Worm (Caenorhabditis elegans) whole organism, young adult: ENCODE data around the gene oig-8.

ENCODE experiments used
- aptf-2 ChIP-seq: fragments of 200-800 bp; sonication (Bioruptor generic); conservative IDR thresholded peaks from 2 replicates; pipeline ENCODE4 v1.3.6; 2022; ENCODE audit warnings: missing genetic modification reagents, missing genetic modification characterization, missing compliant biosample characterization
- atf-7 ChIP-seq: sonication (generic microtip); optimal IDR thresholded peaks from 2 replicates; lab custom pipeline; 2017; ENCODE audit warnings: mild to moderate bottlenecking, missing genetic modification characterization, missing compliant biosample characterization
- fkh-3 ChIP-seq: sonication (generic microtip); optimal IDR thresholded peaks from 2 replicates; lab custom pipeline; 2016; ENCODE audit warnings: mild to moderate bottlenecking, missing genetic modification characterization, missing compliant biosample characterization
- lin-26 ChIP-seq: fragments of 200-800 bp; sonication (Bioruptor generic); IDR thresholded peaks from 2 replicates; pipeline ENCODE4 v1.3.6; 2022; ENCODE audit warnings: missing genetic modification reagents, missing genetic modification characterization, missing compliant biosample characterization
- madf-6 ChIP-seq: fragments of 200-800 bp; sonication (Bioruptor generic); IDR thresholded peaks from 2 replicates; pipeline ENCODE4 v1.3.6; 2022; ENCODE audit warnings: missing genetic modification reagents, missing genetic modification characterization, missing compliant biosample characterization
- madf-8 ChIP-seq: fragments of 200-800 bp; sonication (Bioruptor generic); conservative IDR thresholded peaks from 2 replicates; pipeline ENCODE4 v1.3.6; 2022; ENCODE audit warnings: missing genetic modification reagents, missing genetic modification characterization, missing compliant biosample characterization
- nhr-27 ChIP-seq: fragments of 200-800 bp; sonication (Bioruptor generic); optimal IDR thresholded peaks from 2 replicates; lab custom pipeline; 2018; ENCODE audit warnings: mild to moderate bottlenecking, missing genetic modification characterization, moderate library complexity, missing compliant biosample characterization
- snpc-4 ChIP-seq, 5 experiments: fragments of 150-350 bp in 1 of 5; sonication (generic microtip) in 4 of 5; optimal IDR thresholded peaks; 2 replicates each; lab custom pipeline; 2014 to 2018; ENCODE audit warnings: missing genetic modification characterization in 5 of 5, missing biosample characterization in 3 of 5, antibody characterized with exemption in 2 of 5, mild to moderate bottlenecking in 2 of 5, missing compliant biosample characterization in 2 of 5, missing genotype in 2 of 5, moderate library complexity in 2 of 5, missing genetic modification reagents in 1 of 5
- ztf-6 ChIP-seq: fragments of 200-800 bp; sonication (Bioruptor generic); IDR thresholded peaks from 2 replicates; pipeline ENCODE4 v1.3.6; 2022; ENCODE audit warnings: missing genetic modification reagents, missing genetic modification characterization, missing compliant biosample characterization

- TF ChIP-seq snpc-4 (GFP tag; optimal IDR thresholded peaks at IDR 0.05; lab: Kevin White, UChicago) (no peak), snpc-4 (tag; optimal IDR thresholded peaks at IDR 0.05; lab: Kevin White, UChicago) (no peak), atf-7 (tag; lab: Kevin White, UChicago) (no peak), madf-6 (no peak), fkh-3 (tag; lab: Kevin White, UChicago) (no peak), ztf-6 (GFP tag; lab: Robert Waterston, UW) (no peak), aptf-2 (GFP tag; lab: Robert Waterston, UW) (no peak), madf-8 (GFP tag; lab: Robert Waterston, UW) (no peak), lin-26 (no peak), nhr-27 (tag; lab: Kevin White, UChicago) (no peak)
These were observed 18.1 kb downstream of the oig-8 start, which contains the start of gene T19D12.4 for ce11 chrII:6630811-6631210.
